Worm (Caenorhabditis elegans): ENCODE measurements around the gene moc-3.

moc-3 gene

DNA sequence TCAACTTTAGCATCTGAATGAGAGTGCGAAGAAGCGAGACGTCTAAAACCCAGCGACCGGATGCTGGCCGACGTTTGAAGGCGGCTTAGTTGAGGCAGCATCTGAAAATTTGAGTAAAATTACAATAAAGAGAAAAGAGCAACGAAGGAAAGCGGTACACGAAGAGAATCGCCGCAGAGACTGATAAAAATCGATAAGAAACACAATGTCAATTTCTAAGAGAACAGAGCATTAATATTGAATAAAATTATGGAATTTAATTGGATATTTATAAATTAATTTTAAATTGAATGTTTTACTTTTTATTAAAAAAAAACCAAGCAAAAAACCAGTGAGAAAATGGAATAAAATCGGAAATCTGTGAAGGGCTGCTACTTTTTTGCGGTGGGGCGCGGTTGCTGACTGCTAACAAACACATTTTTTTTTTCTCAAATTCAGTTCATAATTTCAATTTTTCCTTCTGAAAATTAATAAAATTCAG is at the start of gene moc-3, which contains the start of gene ndub-11:
Gene moc-3, plus strand, starts transcription at position 431 of the 481 bp plus-strand sequence.
Gene ndub-11, minus strand, starts transcription at position 101 of the 481 bp plus-strand sequence.
- TF ChIP-seq aly-1 (tag; optimal IDR thresholded peaks at IDR 0.05) (no peak), flt-1 (GFP tag; IDR thresholded peaks at IDR 0.05) (no peak), ceh-36 (tag; optimal IDR thresholded peaks at IDR 0.05) (no peak), scrt-1 (GFP tag; IDR thresholded peaks at IDR 0.05) (no peak), ceh-13 (GFP tag; optimal IDR thresholded peaks at IDR 0.05) (no peak), ama-1 (optimal IDR thresholded peaks at IDR 0.05) (no peak), tra-4 (tag; optimal IDR thresholded peaks at IDR 0.05) (no peak), tbx-37 (GFP tag; conservative IDR thresholded peaks at IDR 0.05) (no peak), hmg-4 (GFP tag; optimal IDR thresholded peaks at IDR 0.05) (no peak), F13C5.2 (tag; optimal IDR thresholded peaks at IDR 0.05) (no peak), pes-1 (GFP tag; IDR thresholded peaks at IDR 0.05) (no peak), hnd-1 (tag; optimal IDR thresholded peaks at IDR 0.05) (no peak), hmbx-1 (tag; optimal IDR thresholded peaks at IDR 0.05) (no peak)

ce11 chrIV:8080782-8081181 is 49.6 kb upstream of the moc-3 start:
- TF ChIP-seq B0310.2 (tag; optimal IDR thresholded peaks at IDR 0.05) (no peak), tbx-37 (GFP tag; conservative IDR thresholded peaks at IDR 0.05) (no peak), pes-1 (GFP tag; IDR thresholded peaks at IDR 0.05) (no peak), sea-1 (GFP tag; conservative IDR thresholded peaks at IDR 0.05) (no peak), hnd-1 (tag; optimal IDR thresholded peaks at IDR 0.05) (no peak)

DNA sequence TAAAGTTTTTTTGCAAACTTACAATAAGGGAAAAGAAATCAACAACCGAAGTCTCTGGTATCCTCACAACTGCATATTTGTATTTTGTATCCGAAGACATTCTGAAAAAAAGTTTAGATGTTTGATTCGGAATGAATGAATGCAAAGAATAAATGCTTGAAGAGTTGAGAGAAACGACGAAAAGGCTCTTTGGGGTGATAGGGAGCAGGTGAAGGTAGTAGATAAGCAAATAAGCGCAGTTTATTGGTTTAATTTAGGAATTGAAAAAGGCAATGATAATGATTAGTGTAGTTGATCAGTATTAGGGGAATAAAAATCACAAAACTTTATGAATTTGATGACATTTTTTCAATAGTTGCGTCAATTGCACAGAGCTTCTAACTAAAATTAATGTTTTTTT is 43.8 kb upstream of the moc-3 start, which contains the start of gene nsy-7:
Gene nsy-7, minus strand, starts transcription at position 101 of the 400 bp plus-strand sequence.
- TF ChIP-seq ceh-13 (GFP tag; optimal IDR thresholded peaks at IDR 0.05) (no peak), aly-1 (tag; optimal IDR thresholded peaks at IDR 0.05) (no peak), ets-7 (tag; optimal IDR thresholded peaks at IDR 0.05) (no peak), tbx-37 (GFP tag; conservative IDR thresholded peaks at IDR 0.05) (no peak), ama-1 (optimal IDR thresholded peaks at IDR 0.05) (no peak), B0310.2 (tag; optimal IDR thresholded peaks at IDR 0.05) (no peak), sea-1 (GFP tag; conservative IDR thresholded peaks at IDR 0.05) (no peak), F13C5.2 (tag; optimal IDR thresholded peaks at IDR 0.05) (no peak), ceh-36 (tag; optimal IDR thresholded peaks at IDR 0.05) (no peak), tbx-11 (GFP tag; IDR thresholded peaks at IDR 0.05) (no peak), hmg-4 (GFP tag; optimal IDR thresholded peaks at IDR 0.05) (no peak), hnd-1 (tag; optimal IDR thresholded peaks at IDR 0.05) (no peak)

DNA sequence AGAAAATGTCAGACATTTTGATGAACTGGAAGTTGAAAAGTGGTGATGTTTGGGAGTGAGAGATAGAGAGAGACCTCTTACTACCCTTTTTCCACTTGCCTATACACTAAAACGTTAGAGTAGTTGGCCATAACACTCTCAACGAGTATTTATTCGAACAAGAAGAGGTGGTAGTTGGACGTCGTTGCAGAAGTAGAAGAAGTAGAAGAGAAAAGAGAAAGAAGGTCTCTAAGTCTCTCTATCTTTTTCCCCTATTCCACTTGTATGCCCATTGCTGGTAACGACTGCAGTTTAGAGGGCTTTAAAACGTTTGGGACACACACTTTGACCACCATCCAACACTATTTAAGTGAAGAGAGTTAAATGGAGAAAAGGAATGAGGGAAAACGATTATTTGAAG is 38.8 kb upstream of the moc-3 start:
- TF ChIP-seq tbx-11 (GFP tag; IDR thresholded peaks at IDR 0.05) (no peak), flt-1 (GFP tag; IDR thresholded peaks at IDR 0.05) (no peak), sea-1 (GFP tag; conservative IDR thresholded peaks at IDR 0.05) (no peak), hnd-1 (tag; optimal IDR thresholded peaks at IDR 0.05) (no peak), F13C5.2 (tag; optimal IDR thresholded peaks at IDR 0.05) (no peak), ets-7 (tag; optimal IDR thresholded peaks at IDR 0.05) (no peak), pes-1 (GFP tag; IDR thresholded peaks at IDR 0.05) (no peak), ceh-36 (tag; optimal IDR thresholded peaks at IDR 0.05) (no peak)

- TF ChIP-seq tra-4 (tag; optimal IDR thresholded peaks at IDR 0.05) (no peak), ceh-13 (GFP tag; optimal IDR thresholded peaks at IDR 0.05) (no peak), ets-7 (tag; optimal IDR thresholded peaks at IDR 0.05) (no peak), ama-1 (optimal IDR thresholded peaks at IDR 0.05) (no peak), hnd-1 (tag; optimal IDR thresholded peaks at IDR 0.05) (no peak), hmg-4 (GFP tag; optimal IDR thresholded peaks at IDR 0.05) (no peak), flt-1 (GFP tag; IDR thresholded peaks at IDR 0.05) (no peak), pes-1 (GFP tag; IDR thresholded peaks at IDR 0.05) (no peak)
Measured at ce11 chrIV:8096375-8096774, 34.0 kb upstream of the moc-3 start.

ce11 chrIV:8099601-8100000 is 30.8 kb upstream of the moc-3 start, which contains the start of gene Y42H9AR.2:
Y42H9AR.2 (plus strand) TSS chrIV:8099901.
- TF ChIP-seq tra-4 (tag; optimal IDR thresholded peaks at IDR 0.05) (no peak), hmbx-1 (tag; optimal IDR thresholded peaks at IDR 0.05) (no peak), ceh-36 (tag; optimal IDR thresholded peaks at IDR 0.05) (no peak), hnd-1 (tag; optimal IDR thresholded peaks at IDR 0.05) (no peak), ets-7 (tag; optimal IDR thresholded peaks at IDR 0.05) (no peak)

- TF ChIP-seq ets-7 (tag; optimal IDR thresholded peaks at IDR 0.05) (no peak), tbx-11 (GFP tag; IDR thresholded peaks at IDR 0.05) (no peak), hnd-1 (tag; optimal IDR thresholded peaks at IDR 0.05) (no peak), tbx-37 (GFP tag; conservative IDR thresholded peaks at IDR 0.05) (no peak), ceh-13 (GFP tag; optimal IDR thresholded peaks at IDR 0.05) (no peak), sea-1 (GFP tag; conservative IDR thresholded peaks at IDR 0.05) (no peak)
Measured at ce11 chrIV:8102231-8102630, 28.1 kb upstream of the moc-3 start, which contains the start of gene Y42H9AR.5. Y42H9AR.5 (plus strand) TSS chrIV:8102531.

- no peak for TF ChIP-seq aly-1 (tag; optimal IDR thresholded peaks at IDR 0.05)
- TF ChIP-seq hmbx-1 (tag; optimal IDR thresholded peaks at IDR 0.05): no peak
- no peak for TF ChIP-seq ceh-13 (GFP tag; optimal IDR thresholded peaks at IDR 0.05)
- TF ChIP-seq ets-7 (tag; optimal IDR thresholded peaks at IDR 0.05): no peak
- no peak for TF ChIP-seq flt-1 (GFP tag; IDR thresholded peaks at IDR 0.05)
- no peak for TF ChIP-seq scrt-1 (GFP tag; IDR thresholded peaks at IDR 0.05)
- no peak for TF ChIP-seq B0310.2 (tag; optimal IDR thresholded peaks at IDR 0.05)
- no peak for TF ChIP-seq tbx-37 (GFP tag; conservative IDR thresholded peaks at IDR 0.05)
- no peak for TF ChIP-seq F13C5.2 (tag; optimal IDR thresholded peaks at IDR 0.05)
- no peak for TF ChIP-seq hmg-4 (GFP tag; optimal IDR thresholded peaks at IDR 0.05)
- no peak for TF ChIP-seq tbx-11 (GFP tag; IDR thresholded peaks at IDR 0.05)
- no peak for TF ChIP-seq pes-1 (GFP tag; IDR thresholded peaks at IDR 0.05)
- TF ChIP-seq hnd-1 (tag; optimal IDR thresholded peaks at IDR 0.05): no peak
- no peak for TF ChIP-seq ceh-36 (tag; optimal IDR thresholded peaks at IDR 0.05)
- no peak for TF ChIP-seq ama-1 (optimal IDR thresholded peaks at IDR 0.05)
- TF ChIP-seq sea-1 (GFP tag; conservative IDR thresholded peaks at IDR 0.05): no peak
- no peak for TF ChIP-seq tra-4 (tag; optimal IDR thresholded peaks at IDR 0.05)
Measured at ce11 chrIV:8103196-8103595, 27.2 kb upstream of the moc-3 start.
